Worm (Caenorhabditis elegans) whole organism, L4/young adult: ENCODE data around the gene F40D4.17.

ENCODE experiments used
- W03F9.2 ChIP-seq: fragments of 150-350 bp; optimal IDR thresholded peaks from 2 replicates; lab custom pipeline; 2014; ENCODE audit warnings: missing biosample characterization, missing genetic modification characterization
- him-1 ChIP-seq: sonication (generic microtip); optimal IDR thresholded peaks from 2 replicates; lab custom pipeline; 2016; ENCODE audit warnings: missing genotype, missing genetic modification reagents, missing genetic modification characterization, missing compliant biosample characterization

ce11 chrV:17177967-17178366 is 22.7 kb upstream of the F40D4.17 start, which contains the start of gene srsx-1:
- TF ChIP-seq him-1 (tag; lab: Kevin White, UChicago), result no peak
- TF ChIP-seq W03F9.2, result no peak
